Fruit fly (Drosophila melanogaster) Kc167 (cell line): ENCODE results near the gene Top1.

ENCODE experiments used
- Myc ChIP-seq: fragments of >200 bp; optimal IDR thresholded peaks from 2 replicates; lab custom pipeline; 2017; ENCODE audit warnings: missing external identifiers
- Sin3A ChIP-seq: fragments of >200 bp; optimal IDR thresholded peaks from 2 replicates; lab custom pipeline; 2018; ENCODE audit warnings: missing external identifiers
- h ChIP-seq: fragments of >200 bp; optimal IDR thresholded peaks from 3 replicates; lab custom pipeline; 2018; ENCODE audit warnings: missing external identifiers
- insv ChIP-seq: fragments of >200 bp; optimal IDR thresholded peaks from 3 replicates; lab custom pipeline; 2018; ENCODE audit warnings: missing external identifiers
- psq ChIP-seq: fragments of >200 bp; optimal IDR thresholded peaks from 2 replicates; lab custom pipeline; 2017; ENCODE audit warnings: missing external identifiers
- ttk ChIP-seq: sonication (Bioruptor generic); optimal IDR thresholded peaks from 2 replicates; lab custom pipeline; 2017; ENCODE audit warnings: missing external identifiers

Top1 gene

dm6 chrX:15328148-15328718, 9.0 kb downstream of the Top1 start, which contains the start of gene dah:
Gene dah (plus strand): TSS chrX:15328342.
- TF ChIP-seq Sin3A (no peak), insv (lab: Kevin White, UChicago) (no peak), ttk (lab: Kevin White, UChicago) (no peak), h (no peak), psq (no peak), Myc (no peak)

dm6 chrX:15333066-15333874, 14.0 kb downstream of the Top1 start, which contains the start of the genes CG9114 and HDAC6:
Gene CG9114 (minus strand): TSS chrX:15333154.
Gene HDAC6 (plus strand): TSS chrX:15333310.
- TF ChIP-seq insv (lab: Kevin White, UChicago) (no peak), Myc (no peak), h (no peak), psq (no peak), Sin3A (no peak), ttk (lab: Kevin White, UChicago) (no peak)

dm6 chrX:15334999-15335398, 15.7 kb downstream of the Top1 start:
- TF ChIP-seq insv (lab: Kevin White, UChicago) (no peak), Myc (no peak), h (no peak), Sin3A (no peak), psq (no peak), ttk (lab: Kevin White, UChicago) (no peak)

- no peak for TF ChIP-seq ttk (lab: Kevin White, UChicago)
- no peak for TF ChIP-seq h
- TF ChIP-seq Sin3A = no peak
Measured at dm6 chrX:15335845-15336453, 16.7 kb downstream of the Top1 start.

- TF ChIP-seq h (no peak), psq (no peak), insv (lab: Kevin White, UChicago) (no peak), Myc (no peak), Sin3A (no peak), ttk (lab: Kevin White, UChicago) (no peak)
Measured at dm6 chrX:15342017-15342416, 22.7 kb downstream of the Top1 start, which contains the start of gene CG9123. Gene CG9123 (minus strand): TSS chrX:15342117.

- TF ChIP-seq ttk (lab: Kevin White, UChicago) (no peak), h (no peak), Sin3A (no peak), psq (no peak), insv (lab: Kevin White, UChicago) (no peak), Myc (no peak)
Measured at dm6 chrX:15344473-15345331, 25.4 kb downstream of the Top1 start, which contains the start of the genes CG12608 and Prp5. Gene CG12608 (minus strand): TSS chrX:15344625. Gene Prp5 (plus strand): TSS chrX:15345169.

dm6 chrX:15352692-15353091, 33.4 kb downstream of the Top1 start:
- TF ChIP-seq psq (no peak), Myc (no peak), Sin3A (no peak), h (no peak), insv (lab: Kevin White, UChicago) (no peak)

- TF ChIP-seq ttk (lab: Kevin White, UChicago) (no peak), psq (no peak), insv (lab: Kevin White, UChicago) (no peak), h (no peak), Myc (no peak), Sin3A (no peak)
Measured at dm6 chrX:15353654-15354053, 34.4 kb downstream of the Top1 start.

dm6 chrX:15356410-15356809, 37.1 kb downstream of the Top1 start:
- TF ChIP-seq ttk (lab: Kevin White, UChicago) = no peak
- TF ChIP-seq insv (lab: Kevin White, UChicago) = no peak
- no peak for TF ChIP-seq h
- TF ChIP-seq psq = no peak
- TF ChIP-seq Sin3A = no peak
- TF ChIP-seq Myc = no peak

dm6 chrX:15360961-15361360, 41.7 kb downstream of the Top1 start, which contains the start of gene Pp1-13C:
Gene Pp1-13C (minus strand): TSS chrX:15361061.
- TF ChIP-seq psq = no peak

dm6 chrX:15363649-15364048, 44.4 kb downstream of the Top1 start:
- TF ChIP-seq h = no peak

- TF ChIP-seq h (no peak), Myc (no peak), psq (no peak), insv (lab: Kevin White, UChicago) (no peak), ttk (lab: Kevin White, UChicago) (no peak), Sin3A (no peak)
Measured at dm6 chrX:15364467-15364866, 45.2 kb downstream of the Top1 start.

dm6 chrX:15370103-15370502, 50.8 kb downstream of the Top1 start:
- no peak for TF ChIP-seq Sin3A
